Fruit fly (Drosophila melanogaster): ENCODE measurements around the gene Itpr.

Itpr gene

DNA sequence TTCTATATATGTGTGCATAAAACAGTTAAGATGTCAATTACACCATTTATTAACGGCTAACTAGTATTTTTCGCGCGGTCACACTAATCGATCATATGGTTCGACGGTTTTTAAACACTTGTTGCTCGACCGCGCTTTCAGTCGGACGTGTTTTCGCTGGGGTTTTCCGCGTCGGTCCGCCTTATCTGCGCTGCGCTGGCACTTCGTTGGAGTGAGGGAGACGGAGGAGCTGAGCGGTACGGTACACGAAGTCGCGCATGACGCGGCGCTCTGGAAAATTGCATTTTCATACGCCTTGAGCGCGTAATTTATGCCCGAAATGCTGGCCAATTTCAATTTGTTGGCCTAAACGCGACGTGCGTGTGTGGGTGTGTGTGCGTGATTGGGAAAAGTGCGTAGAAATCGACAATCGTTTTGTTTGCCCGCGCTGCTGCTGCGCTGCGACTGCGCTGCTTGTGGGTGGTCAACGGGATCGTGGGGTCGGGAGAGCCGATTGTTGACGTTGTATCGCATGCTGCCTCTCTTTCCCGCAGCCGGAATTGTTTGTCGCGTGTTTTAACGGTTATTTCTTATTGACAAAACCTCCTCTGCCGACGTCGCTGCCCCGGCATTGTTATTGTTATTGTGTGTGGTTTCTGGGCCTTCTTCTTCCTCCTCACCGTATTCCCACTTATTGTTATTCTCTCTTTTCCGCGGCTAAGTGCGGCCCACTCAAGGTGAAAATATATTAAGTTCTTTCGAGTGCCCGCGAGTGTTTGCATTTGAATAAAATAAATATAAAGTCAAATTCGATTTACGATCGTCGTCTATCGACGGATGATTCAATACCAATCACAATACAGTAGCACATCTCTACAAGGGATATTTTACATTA is at the start of gene Itpr (continued):
- TF ChIP-seq bab2 (GFP tag; optimal IDR thresholded peaks at IDR 0.05) (no peak), mirr (GFP tag; optimal IDR thresholded peaks at IDR 0.05) (peak; percentile 14), sqz (GFP tag; optimal IDR thresholded peaks at IDR 0.05) (no peak), CG4617 (GFP tag; optimal IDR thresholded peaks at IDR 0.05; ENCODE audit: borderline replicate concordance) (no peak), p53 (GFP tag; optimal IDR thresholded peaks at IDR 0.05) (no peak), ci (GFP tag; IDR thresholded peaks at IDR 0.05) (peak; percentile 62; the same call in 2 of the 3 replicates), Fer1 (GFP tag; optimal IDR thresholded peaks at IDR 0.05) (peak; percentile 1), CG15269 (tag; optimal IDR thresholded peaks at IDR 0.05) (no peak), ac (GFP tag; optimal IDR thresholded peaks at IDR 0.05) (peak; percentile 5), toy (GFP tag; IDR thresholded peaks at IDR 0.05) (no peak), CG9727 (GFP tag; optimal IDR thresholded peaks at IDR 0.05) (peak; percentile 16), CG10209 (GFP tag; optimal IDR thresholded peaks at IDR 0.05) (no peak), Opbp (GFP tag; IDR thresholded peaks at IDR 0.05; ENCODE audit: partially characterized antibody) (peak; percentile 9; the same call in 1 of the 3 replicates), CG11456 (GFP tag; IDR thresholded peaks at IDR 0.05) (no peak), Lpt (GFP tag; optimal IDR thresholded peaks at IDR 0.05) (no peak), hb (GFP tag; IDR thresholded peaks at IDR 0.05; ENCODE audit: partially characterized antibody) (0 out of 3 replicates have a peak, but pooled peaks have one; percentile 45), CG6175 (GFP tag; IDR thresholded peaks at IDR 0.05) (no peak), CG2678 (tag; optimal IDR thresholded peaks at IDR 0.05) (no peak), CG30020 (tag; optimal IDR thresholded peaks at IDR 0.05) (no peak), CG32772 (GFP tag; IDR thresholded peaks at IDR 0.05) (no peak), insv (GFP tag; optimal IDR thresholded peaks at IDR 0.05) (no peak), Lim3 (GFP tag; IDR thresholded peaks at IDR 0.05) (no peak), gsb (GFP tag; IDR thresholded peaks at IDR 0.05) (no peak), CG10366 (GFP tag; IDR thresholded peaks at IDR 0.05) (no peak), ATbp (GFP tag; optimal IDR thresholded peaks at IDR 0.05) (no peak), CG14014 (GFP tag; IDR thresholded peaks at IDR 0.05) (no peak; the same call in 1 of the 2 replicates), H2.0 (GFP tag; IDR thresholded peaks at IDR 0.05) (no peak), Aef1 (GFP tag; IDR thresholded peaks at IDR 0.05) (0 out of 3 replicates have a peak, but pooled peaks have one; percentile 21), CG11504 (tag; optimal IDR thresholded peaks at IDR 0.05) (no peak), ash1 (GFP tag; optimal IDR thresholded peaks at IDR 0.05) (no peak), CG8089 (GFP tag; optimal IDR thresholded peaks at IDR 0.05) (no peak), CG7987 (GFP tag; optimal IDR thresholded peaks at IDR 0.05) (peak; percentile 7), TFAM (GFP tag; optimal IDR thresholded peaks at IDR 0.05) (no peak), HHEX (GFP tag; optimal IDR thresholded peaks at IDR 0.05) (no peak), aop (GFP tag; IDR thresholded peaks at IDR 0.05) (no peak), en (GFP tag; optimal IDR thresholded peaks at IDR 0.05) (peak; percentile 11), btn (GFP tag; optimal IDR thresholded peaks at IDR 0.05) (no peak), Myb (GFP tag; optimal IDR thresholded peaks at IDR 0.05) (peak; percentile 58), CG33557 (GFP tag; optimal IDR thresholded peaks at IDR 0.05) (no peak), CG15479 (GFP tag; optimal IDR thresholded peaks at IDR 0.05) (peak; percentile 18), sens (GFP tag) (peak; percentile 82), chn (GFP tag; optimal IDR thresholded peaks at IDR 0.05) (peak; percentile 25), gt (GFP tag; IDR thresholded peaks at IDR 0.05) (no peak), zfh2 (GFP tag; optimal IDR thresholded peaks at IDR 0.05) (no peak), Pdp1 (GFP tag; optimal IDR thresholded peaks at IDR 0.05) (no peak), PHDP (tag; optimal IDR thresholded peaks at IDR 0.05) (no peak), Eip74EF (GFP tag; optimal IDR thresholded peaks at IDR 0.05) (peak in 1 of 2 experiments; percentile 55), CG2116 (GFP tag; optimal IDR thresholded peaks at IDR 0.05) (peak; percentile 10), CG17186 (GFP tag; optimal IDR thresholded peaks at IDR 0.05) (no peak)
